Worm (Caenorhabditis elegans): ENCODE measurements around the gene T19C4.1.

Gene T19C4.1

DNA sequence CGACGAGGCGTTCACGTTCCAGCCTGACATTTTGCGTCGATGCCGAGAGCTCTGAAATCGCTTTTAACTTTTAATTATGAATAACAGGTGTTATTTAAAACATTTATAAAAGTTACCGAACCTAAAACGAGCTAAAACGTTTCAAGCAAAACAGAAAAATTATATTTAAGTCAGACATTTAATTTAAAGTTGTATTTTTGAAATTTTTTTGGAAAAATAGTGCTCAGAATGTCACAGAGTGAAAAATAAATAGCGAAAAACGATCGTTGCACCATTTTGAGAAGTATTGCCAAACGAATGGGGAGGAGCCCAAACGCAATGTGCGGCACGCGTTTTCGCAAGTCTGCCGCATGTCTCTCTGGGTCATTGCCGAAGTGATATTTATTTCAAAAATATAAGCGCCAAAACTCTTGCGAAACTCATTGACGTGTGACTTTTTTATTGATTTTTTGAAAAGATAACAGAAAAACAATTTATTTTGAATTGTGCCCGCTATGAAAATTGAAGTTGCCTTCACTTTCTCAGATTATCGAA is 36.4 kb upstream of the T19C4.1 start, which contains the start of gene erfa-3 (continued):
- TF ChIP-seq nhr-76 (tag; optimal IDR thresholded peaks at IDR 0.05) (no peak), zfp-2 (tag; optimal IDR thresholded peaks at IDR 0.05) (no peak), Y75B8A.6 (GFP tag; IDR thresholded peaks at IDR 0.05) (no peak), Y48G9A.11 (GFP tag; IDR thresholded peaks at IDR 0.05) (no peak), F10B5.3 (tag; optimal IDR thresholded peaks at IDR 0.05) (no peak), hlh-11 (tag; optimal IDR thresholded peaks at IDR 0.05) (peak; percentile 53), tag-97 (GFP tag; IDR thresholded peaks at IDR 0.05) (no peak), madf-9 (GFP tag; conservative IDR thresholded peaks at IDR 0.05) (no peak), madf-5 (GFP tag; IDR thresholded peaks at IDR 0.05) (no peak), ama-1 (optimal IDR thresholded peaks at IDR 0.05) (no peak), unc-62 (GFP tag; optimal IDR thresholded peaks at IDR 0.05 in 1 of 2) (peak in 1 of 2 experiments; percentile 34), unc-62 (tag; optimal IDR thresholded peaks at IDR 0.05) (no peak), lin-15B (tag; optimal IDR thresholded peaks at IDR 0.05) (no peak), F37D6.2 (tag; optimal IDR thresholded peaks at IDR 0.05) (no peak), ceh-28 (tag; optimal IDR thresholded peaks at IDR 0.05) (no peak), T20F7.1 (GFP tag; optimal IDR thresholded peaks at IDR 0.05) (no peak), gei-8 (GFP tag; optimal IDR thresholded peaks at IDR 0.05) (no peak), lin-39 (tag; optimal IDR thresholded peaks at IDR 0.05) (no peak), zag-1 (tag; optimal IDR thresholded peaks at IDR 0.05) (no peak), nhr-28 (tag; optimal IDR thresholded peaks at IDR 0.05) (peak; percentile 48), mxl-3 (GFP tag; optimal IDR thresholded peaks at IDR 0.05) (peak; percentile 49), spr-1 (tag; optimal IDR thresholded peaks at IDR 0.05) (peak; percentile 43), rbr-2 (tag; optimal IDR thresholded peaks at IDR 0.05) (peak; percentile 47), aha-1 (tag) (peak; percentile 31), R02D3.7 (tag; optimal IDR thresholded peaks at IDR 0.05) (no peak), dmd-8 (GFP tag; IDR thresholded peaks at IDR 0.05) (no peak), Y105C5A.15 (GFP tag; IDR thresholded peaks at IDR 0.05) (0 out of 2 replicates have a peak, but pooled peaks have one; percentile 51), mes-2 (tag; optimal IDR thresholded peaks at IDR 0.05; ENCODE audit: poor library complexity, severe bottlenecking) (peak; percentile 95)

DNA sequence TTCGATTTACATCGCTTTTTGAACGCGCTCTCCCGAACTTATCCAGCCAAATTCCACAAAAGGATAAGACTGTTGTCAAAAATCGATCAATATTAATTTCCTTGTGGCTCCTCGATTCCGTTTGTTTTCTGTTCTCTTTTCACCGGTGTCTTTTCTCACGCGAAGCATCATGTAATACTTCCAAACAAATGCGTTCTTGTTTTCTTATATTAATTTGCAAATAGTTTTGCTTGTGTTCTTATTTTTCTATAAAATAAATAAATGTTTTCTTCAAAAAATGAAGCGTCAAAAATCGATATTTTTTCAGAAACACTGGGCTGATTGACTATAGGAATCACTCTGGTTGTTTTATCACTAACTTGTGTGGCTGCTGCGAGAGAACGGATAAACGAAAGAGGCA is 35.9 kb upstream of the T19C4.1 start, which contains the start of gene math-33:
TSS of gene math-33 (plus strand) at position 301 of the 400 bp plus-strand sequence.
- TF ChIP-seq fos-1 (tag; optimal IDR thresholded peaks at IDR 0.05) (no peak), ceh-28 (tag; optimal IDR thresholded peaks at IDR 0.05) (no peak), hlh-11 (tag; optimal IDR thresholded peaks at IDR 0.05) (no peak), skn-1 (tag; optimal IDR thresholded peaks at IDR 0.05) (no peak), lin-13 (GFP tag; optimal IDR thresholded peaks at IDR 0.05) (no peak), ceh-32 (tag; optimal IDR thresholded peaks at IDR 0.05; ENCODE audit: poor library complexity) (no peak), ctbp-1 (GFP tag; IDR thresholded peaks at IDR 0.05) (no peak), D1046.2 (GFP tag; IDR thresholded peaks at IDR 0.05) (no peak), ZK337.2 (GFP tag; IDR thresholded peaks at IDR 0.05) (no peak), lin-1 (GFP tag; IDR thresholded peaks at IDR 0.05) (no peak), dmd-8 (GFP tag; IDR thresholded peaks at IDR 0.05) (no peak)

DNA sequence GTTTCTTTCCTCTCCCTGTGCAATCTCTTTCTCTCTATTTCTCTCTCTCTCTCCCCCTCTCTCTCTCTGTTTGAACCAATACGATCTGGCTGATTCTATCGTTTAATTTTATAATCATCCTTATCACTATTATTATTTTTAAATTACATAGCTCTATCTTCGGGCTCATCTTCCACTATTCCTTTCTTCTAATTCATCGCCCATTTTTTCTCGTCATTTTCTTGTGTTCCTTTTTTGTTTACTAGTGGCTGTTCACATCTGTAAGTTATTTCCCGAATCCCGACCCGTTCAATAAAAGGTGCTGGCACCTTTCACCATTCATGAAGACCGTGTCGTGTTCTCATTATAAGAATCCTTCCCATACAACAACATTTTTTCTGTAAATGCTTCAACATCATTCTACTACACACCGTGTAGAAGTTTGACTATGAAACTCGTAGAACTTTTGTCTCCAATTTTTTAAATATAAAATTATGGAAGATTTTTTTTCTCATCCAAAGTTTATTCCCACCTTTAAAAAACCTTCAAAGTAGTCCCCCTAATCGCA is 31.3 kb upstream of the T19C4.1 start:
- TF ChIP-seq tag-97 (GFP tag; IDR thresholded peaks at IDR 0.05), result no peak
- no peak for TF ChIP-seq daf-8 (GFP tag; IDR thresholded peaks at IDR 0.05)
- TF ChIP-seq madf-5 (GFP tag; IDR thresholded peaks at IDR 0.05), result no peak
- TF ChIP-seq mes-2 (tag; optimal IDR thresholded peaks at IDR 0.05; ENCODE audit: poor library complexity, severe bottlenecking), result peak; percentile 23
- TF ChIP-seq tra-1 (GFP tag; IDR thresholded peaks at IDR 0.05), result 0 out of 2 replicates have a peak, but pooled peaks have one; percentile 10
- TF ChIP-seq daf-16 (GFP tag; optimal IDR thresholded peaks at IDR 0.05), result peak in 1 of 2 experiments; percentile 14
- TF ChIP-seq daf-16 (tag; optimal IDR thresholded peaks at IDR 0.05), result peak; percentile 28
- TF ChIP-seq nhr-28 (tag; optimal IDR thresholded peaks at IDR 0.05), result no peak
- TF ChIP-seq aha-1 (tag), result peak; percentile 84
- peak; percentile 32 for TF ChIP-seq T20F7.1 (GFP tag; optimal IDR thresholded peaks at IDR 0.05)
- TF ChIP-seq dpl-1 (GFP tag; optimal IDR thresholded peaks at IDR 0.05), result no peak
- TF ChIP-seq lsy-2 (tag; optimal IDR thresholded peaks at IDR 0.05), result peak in 1 of 2 experiments; percentile 17
- no peak for TF ChIP-seq unc-39 (tag; optimal IDR thresholded peaks at IDR 0.05)
- 0 out of 2 replicates have a peak, but pooled peaks have one; percentile 42 for TF ChIP-seq T26A8.4 (GFP tag; IDR thresholded peaks at IDR 0.05)
- no peak for TF ChIP-seq pqm-1 (tag; optimal IDR thresholded peaks at IDR 0.05)
- TF ChIP-seq zfp-3 (GFP tag; conservative IDR thresholded peaks at IDR 0.05), result peak; percentile 78; the same call in 1 of the 2 replicates
- TF ChIP-seq mep-1 (tag; optimal IDR thresholded peaks at IDR 0.05), result no peak
- peak; percentile 5 for TF ChIP-seq dve-1 (tag; optimal IDR thresholded peaks at IDR 0.05; ENCODE audit: insufficient read depth)
- peak; percentile 35; the same call in 1 of the 2 replicates for TF ChIP-seq lin-38 (GFP tag; IDR thresholded peaks at IDR 0.05)
- no peak for TF ChIP-seq skn-1 (tag; optimal IDR thresholded peaks at IDR 0.05)

All from whole organism, L4 larva.